Worm (Caenorhabditis elegans) whole organism, young adult: Measurements from ENCODE around the gene F37H8.5.

Source experiments
- F23B12.7 ChIP-seq: sonication (generic microtip); optimal IDR thresholded peaks from 2 replicates; lab custom pipeline; 2017; ENCODE audit warnings: missing genetic modification characterization, mild to moderate bottlenecking, missing compliant biosample characterization, antibody characterized with exemption, moderate library complexity; ENCODE audit not compliant: insufficient read depth
- Y95B8A.8 ChIP-seq: fragments of 200-800 bp; sonication (Bioruptor generic); IDR thresholded peaks from 2 replicates; pipeline ENCODE4 v1.3.6; 2022; ENCODE audit warnings: missing genetic modification reagents, missing genetic modification characterization, missing compliant biosample characterization
- bed-1 ChIP-seq: fragments of 200-800 bp; sonication (Bioruptor generic); IDR thresholded peaks from 2 replicates; pipeline ENCODE4 v1.3.6; 2022; ENCODE audit warnings: missing genetic modification reagents, missing genetic modification characterization, missing compliant biosample characterization
- ekl-4 ChIP-seq: fragments of 200-800 bp; sonication (Bioruptor generic); IDR thresholded peaks from 2 replicates; pipeline ENCODE4 v1.3.6; 2022; ENCODE audit warnings: missing genetic modification reagents, missing genetic modification characterization, missing compliant biosample characterization
- let-526 ChIP-seq: fragments of 200-800 bp; sonication (Bioruptor generic); IDR thresholded peaks from 2 replicates; pipeline ENCODE4 v1.3.6; 2022; ENCODE audit warnings: missing genetic modification reagents, missing genetic modification characterization, missing compliant biosample characterization
- madf-6 ChIP-seq: fragments of 200-800 bp; sonication (Bioruptor generic); IDR thresholded peaks from 2 replicates; pipeline ENCODE4 v1.3.6; 2022; ENCODE audit warnings: missing genetic modification reagents, missing genetic modification characterization, missing compliant biosample characterization
- madf-8 ChIP-seq: fragments of 200-800 bp; sonication (Bioruptor generic); conservative IDR thresholded peaks from 2 replicates; pipeline ENCODE4 v1.3.6; 2022; ENCODE audit warnings: missing genetic modification reagents, missing genetic modification characterization, missing compliant biosample characterization
- mcd-1 ChIP-seq: fragments of 200-800 bp; sonication (Bioruptor generic); IDR thresholded peaks from 2 replicates; pipeline ENCODE4 v1.3.6; 2022; ENCODE audit warnings: missing genetic modification reagents, missing genetic modification characterization, missing compliant biosample characterization
- nfya-2 ChIP-seq: fragments of 200-800 bp; sonication (Bioruptor generic); IDR thresholded peaks from 2 replicates; pipeline ENCODE4 v1.3.6; 2022; ENCODE audit warnings: missing genetic modification reagents, missing genetic modification characterization, missing compliant biosample characterization
- nhr-120 ChIP-seq: fragments of 200-800 bp; sonication (Bioruptor generic); IDR thresholded peaks from 2 replicates; pipeline ENCODE4 v1.3.6; 2022; ENCODE audit warnings: missing genetic modification characterization, missing compliant biosample characterization
- nhr-80 ChIP-seq: sonication (generic microtip); optimal IDR thresholded peaks from 2 replicates; lab custom pipeline; 2016; ENCODE audit warnings: missing genetic modification characterization, missing compliant biosample characterization
- rec-8 ChIP-seq, 2 experiments: sonication (generic microtip); optimal IDR thresholded peaks; 2 replicates each; lab custom pipeline; 2016; ENCODE audit warnings: mild to moderate bottlenecking in 2 of 2, missing genetic modification characterization in 2 of 2, missing genetic modification reagents in 2 of 2, missing genotype in 2 of 2, missing biosample characterization in 1 of 2, missing compliant biosample characterization in 1 of 2, moderate library complexity in 1 of 2
- sea-2 ChIP-seq: fragments of 200-800 bp; sonication (Bioruptor generic); IDR thresholded peaks from 2 replicates; pipeline ENCODE4 v1.3.6; 2022; ENCODE audit warnings: missing genetic modification characterization, missing compliant biosample characterization
- snpc-1.3 ChIP-seq: sonication (generic microtip); optimal IDR thresholded peaks from 2 replicates; lab custom pipeline; 2017; ENCODE audit warnings: missing genetic modification characterization, mild to moderate bottlenecking, missing compliant biosample characterization, antibody characterized with exemption, moderate library complexity, missing genotype, missing genetic modification reagents; ENCODE audit not compliant: insufficient read depth
- tbp1 ChIP-seq: fragments of 200-800 bp; sonication (Bioruptor generic); optimal IDR thresholded peaks from 2 replicates; lab custom pipeline; 2018; ENCODE audit warnings: mild to moderate bottlenecking, missing genetic modification characterization, missing compliant biosample characterization
- tbx-9 ChIP-seq: sonication (generic microtip); optimal IDR thresholded peaks from 2 replicates; lab custom pipeline; 2016; ENCODE audit warnings: borderline replicate concordance, missing genetic modification characterization, inconsistent platforms, missing compliant biosample characterization

Gene F37H8.5

ce11 chrII:11237099-11237498 lies 49.1 kb downstream of the F37H8.5 start, which contains the start of gene fndc-1 (continued):
- TF ChIP-seq snpc-1.3 (tag; lab: Kevin White, UChicago) (peak; percentile 30), tbx-9 (tag; lab: Kevin White, UChicago) (no peak), mcd-1 (GFP tag; lab: Robert Waterston, UW) (peak; percentile 37; the same call in 1 of the 2 replicates), sea-2 (GFP tag; lab: Robert Waterston, UW) (no peak), rec-8 (tag; optimal IDR thresholded peaks at IDR 0.05; lab: Kevin White, UChicago) (no peak), madf-6 (GFP tag; lab: Robert Waterston, UW) (peak; percentile 65; the same call in 1 of the 2 replicates), F23B12.7 (tag; lab: Kevin White, UChicago) (no peak), let-526 (GFP tag; lab: Robert Waterston, UW) (no peak), nhr-120 (GFP tag; lab: Robert Waterston, UW) (no peak), nhr-80 (tag; lab: Kevin White, UChicago) (no peak), bed-1 (GFP tag; lab: Robert Waterston, UW) (no peak), tbp1 (peak; percentile 5), ekl-4 (0 out of 2 replicates have a peak, but pooled peaks have one; percentile 12), madf-8 (GFP tag; lab: Robert Waterston, UW) (peak; percentile 14; the same call in 1 of the 2 replicates), nfya-2 (GFP tag; lab: Robert Waterston, UW) (0 out of 2 replicates have a peak, but pooled peaks have one; percentile 24), Y95B8A.8 (peak; percentile 42; the same call in 1 of the 2 replicates)
